Worm (Caenorhabditis elegans) whole organism, young adult: ENCODE results near the gene trx-2.

Source experiments
- F22D6.2 ChIP-seq: sonication (generic microtip); optimal IDR thresholded peaks from 2 replicates; lab custom pipeline; 2016; ENCODE audit warnings: mild to moderate bottlenecking, missing genetic modification characterization, missing compliant biosample characterization
- F23B12.7 ChIP-seq: sonication (generic microtip); optimal IDR thresholded peaks from 2 replicates; lab custom pipeline; 2017; ENCODE audit warnings: missing genetic modification characterization, mild to moderate bottlenecking, missing compliant biosample characterization, antibody characterized with exemption, moderate library complexity; ENCODE audit not compliant: insufficient read depth
- F57A8.1 ChIP-seq: fragments of 200-800 bp; sonication (Bioruptor generic); optimal IDR thresholded peaks from 2 replicates; lab custom pipeline; 2018; ENCODE audit warnings: mild to moderate bottlenecking, missing genetic modification characterization, moderate library complexity, missing compliant biosample characterization
- K12H6.12 ChIP-seq: fragments of 200-800 bp; sonication (Bioruptor generic); optimal IDR thresholded peaks from 2 replicates; lab custom pipeline; 2018; ENCODE audit warnings: mild to moderate bottlenecking, missing genetic modification characterization, missing compliant biosample characterization
- Y53G8AR.9 ChIP-seq: fragments of 200-800 bp; sonication (Bioruptor generic); conservative IDR thresholded peaks from 2 replicates; pipeline ENCODE4 v1.3.6; 2022; ENCODE audit warnings: missing genetic modification reagents, missing genetic modification characterization, missing compliant biosample characterization
- Y79H2A.3 ChIP-seq: fragments of 200-800 bp; sonication (Bioruptor generic); conservative IDR thresholded peaks from 2 replicates; pipeline ENCODE4 v1.3.6; 2022; ENCODE audit warnings: missing genetic modification reagents, missing genetic modification characterization, missing compliant biosample characterization
- ZK185.1 ChIP-seq: sonication (generic microtip); optimal IDR thresholded peaks from 2 replicates; lab custom pipeline; 2016; ENCODE audit warnings: mild to moderate bottlenecking, missing genetic modification characterization, missing compliant biosample characterization; ENCODE audit not compliant: poor library complexity, severe bottlenecking
- ama-1 ChIP-seq, 3 experiments: fragments of 150-350 bp in 1 of 3; sonication (generic microtip) in 2 of 3; optimal IDR thresholded peaks; 2 replicates each; lab custom pipeline; 2014 to 2018; ENCODE audit warnings: missing biosample characterization in 2 of 3, missing genetic modification characterization in 2 of 3, missing genetic modification reagents in 2 of 3
- attf-3 ChIP-seq: fragments of 200-800 bp; sonication (Bioruptor generic); conservative IDR thresholded peaks from 2 replicates; pipeline ENCODE4 v1.3.6; 2022; ENCODE audit warnings: missing genetic modification reagents, missing genetic modification characterization, missing compliant biosample characterization
- attf-5 ChIP-seq: fragments of 200-800 bp; sonication (Bioruptor generic); optimal IDR thresholded peaks from 2 replicates; lab custom pipeline; 2018; ENCODE audit warnings: mild to moderate bottlenecking, missing genetic modification characterization, missing compliant biosample characterization
- cebp-1 ChIP-seq, 2 experiments: fragments of 200-800 bp in 1 of 2; sonication (Bioruptor generic) in 1 of 2; sonication (generic microtip) in 1 of 2; IDR thresholded peaks in 1 of 2; optimal IDR thresholded peaks in 1 of 2; 2 replicates each; pipeline versions ENCODE4 v1.3.6 to Lab custom; 2017 to 2022; ENCODE audit warnings: missing compliant biosample characterization in 2 of 2, missing genetic modification characterization in 2 of 2, mild to moderate bottlenecking in 1 of 2, missing genetic modification reagents in 1 of 2, moderate library complexity in 1 of 2
- dpl-1 ChIP-seq: fragments of 150-350 bp; optimal IDR thresholded peaks from 2 replicates; lab custom pipeline; 2014; ENCODE audit warnings: missing biosample characterization, missing genetic modification reagents, missing genetic modification characterization
- egl-18 ChIP-seq: fragments of 200-800 bp; sonication (Bioruptor generic); IDR thresholded peaks from 2 replicates; pipeline ENCODE4 v1.3.6; 2022; ENCODE audit warnings: missing genetic modification reagents, missing genetic modification characterization, missing compliant biosample characterization
- lin-35 ChIP-seq, 3 experiments: fragments of 150-350 bp in 2 of 3; sonication (generic microtip) in 1 of 3; optimal IDR thresholded peaks; 2 replicates each; lab custom pipeline; 2014 to 2018; ENCODE audit warnings: missing biosample characterization in 3 of 3, missing genetic modification characterization in 3 of 3, missing genetic modification reagents in 3 of 3
- lin-40 ChIP-seq: sonication (generic microtip); optimal IDR thresholded peaks from 2 replicates; lab custom pipeline; 2016; ENCODE audit warnings: missing genetic modification characterization, mild to moderate bottlenecking, missing compliant biosample characterization, missing genotype, missing genetic modification reagents
- mel-28 ChIP-seq: sonication (generic microtip); optimal IDR thresholded peaks from 2 replicates; lab custom pipeline; 2016; ENCODE audit warnings: borderline replicate concordance, mild to moderate bottlenecking, missing genetic modification characterization, missing compliant biosample characterization
- nfya-2 ChIP-seq: fragments of 200-800 bp; sonication (Bioruptor generic); IDR thresholded peaks from 2 replicates; pipeline ENCODE4 v1.3.6; 2022; ENCODE audit warnings: missing genetic modification reagents, missing genetic modification characterization, missing compliant biosample characterization
- nfyb-1 ChIP-seq: fragments of 200-800 bp; sonication (Bioruptor generic); IDR thresholded peaks from 2 replicates; pipeline ENCODE4 v1.3.6; 2022; ENCODE audit warnings: missing genetic modification reagents, missing genetic modification characterization, missing compliant biosample characterization
- nhr-27 ChIP-seq: fragments of 200-800 bp; sonication (Bioruptor generic); optimal IDR thresholded peaks from 2 replicates; lab custom pipeline; 2018; ENCODE audit warnings: mild to moderate bottlenecking, missing genetic modification characterization, moderate library complexity, missing compliant biosample characterization
- nhr-80 ChIP-seq: sonication (generic microtip); optimal IDR thresholded peaks from 2 replicates; lab custom pipeline; 2016; ENCODE audit warnings: missing genetic modification characterization, missing compliant biosample characterization
- nhr-90 ChIP-seq: sonication (generic microtip); optimal IDR thresholded peaks from 2 replicates; lab custom pipeline; 2016; ENCODE audit warnings: missing genotype, mild to moderate bottlenecking, missing genetic modification characterization, missing compliant biosample characterization
- rec-8 ChIP-seq, 2 experiments: sonication (generic microtip); optimal IDR thresholded peaks; 2 replicates each; lab custom pipeline; 2016; ENCODE audit warnings: mild to moderate bottlenecking in 2 of 2, missing genetic modification characterization in 2 of 2, missing genetic modification reagents in 2 of 2, missing genotype in 2 of 2, missing biosample characterization in 1 of 2, missing compliant biosample characterization in 1 of 2, moderate library complexity in 1 of 2
- sdz-38 ChIP-seq: sonication (generic microtip); optimal IDR thresholded peaks from 2 replicates; lab custom pipeline; 2016; ENCODE audit warnings: missing genotype, missing genetic modification characterization, missing compliant biosample characterization
- snpc-1.1 ChIP-seq: sonication (generic microtip); optimal IDR thresholded peaks from 2 replicates; lab custom pipeline; 2017; ENCODE audit warnings: missing genetic modification characterization, mild to moderate bottlenecking, missing compliant biosample characterization, antibody characterized with exemption, moderate library complexity, missing genotype, missing genetic modification reagents; ENCODE audit not compliant: insufficient read depth
- snpc-1.3 ChIP-seq: sonication (generic microtip); optimal IDR thresholded peaks from 2 replicates; lab custom pipeline; 2017; ENCODE audit warnings: missing genetic modification characterization, mild to moderate bottlenecking, missing compliant biosample characterization, antibody characterized with exemption, moderate library complexity, missing genotype, missing genetic modification reagents; ENCODE audit not compliant: insufficient read depth
- snpc-4 ChIP-seq, 5 experiments: fragments of 150-350 bp in 1 of 5; sonication (generic microtip) in 4 of 5; optimal IDR thresholded peaks; 2 replicates each; lab custom pipeline; 2014 to 2018; ENCODE audit warnings: missing genetic modification characterization in 5 of 5, missing biosample characterization in 3 of 5, antibody characterized with exemption in 2 of 5, mild to moderate bottlenecking in 2 of 5, missing compliant biosample characterization in 2 of 5, missing genotype in 2 of 5, moderate library complexity in 2 of 5, missing genetic modification reagents in 1 of 5
- unc-62 ChIP-seq: fragments of 150-350 bp; optimal IDR thresholded peaks from 2 replicates; lab custom pipeline; 2014; ENCODE audit warnings: missing biosample characterization, missing genetic modification reagents, missing genetic modification characterization

trx-2 gene

DNA sequence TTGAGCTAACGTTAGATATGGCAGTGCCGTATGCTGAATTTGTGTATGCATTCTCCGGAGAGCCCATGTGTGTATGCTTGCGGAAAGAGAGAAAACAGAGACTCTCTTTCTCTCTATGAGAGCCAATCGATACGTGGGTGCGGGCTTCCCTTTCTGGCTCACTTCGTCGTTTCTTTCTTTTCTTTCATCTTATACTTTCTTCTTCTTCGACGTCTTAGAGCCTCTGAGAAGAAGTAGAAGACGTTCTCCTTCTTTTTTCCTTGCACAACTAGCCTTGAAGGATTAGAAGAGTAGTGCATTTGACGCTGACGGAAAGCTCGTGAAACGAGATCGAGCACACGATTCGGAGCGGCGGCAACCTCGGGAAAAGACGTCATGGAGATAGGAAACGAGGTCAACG lies 40.6 kb upstream of the trx-2 start:
- TF ChIP-seq unc-62 (no peak), cebp-1 (GFP tag; IDR thresholded peaks at IDR 0.05; lab: Robert Waterston, UW) (0 out of 2 replicates have a peak, but pooled peaks have one; percentile 3), cebp-1 (tag; optimal IDR thresholded peaks at IDR 0.05; lab: Kevin White, UChicago) (peak; percentile 18), attf-5 (GFP tag; lab: Kevin White, UChicago) (peak; percentile 0), nhr-90 (tag; lab: Kevin White, UChicago) (no peak), lin-40 (tag; lab: Kevin White, UChicago) (peak; percentile 39), lin-35 (GFP tag; optimal IDR thresholded peaks at IDR 0.05; lab: Kevin White, UChicago) (peak in 1 of 3 experiments; percentile 45), Y53G8AR.9 (GFP tag; lab: Robert Waterston, UW) (no peak), K12H6.12 (tag; lab: Kevin White, UChicago) (peak; percentile 26), rec-8 (tag; optimal IDR thresholded peaks at IDR 0.05; lab: Kevin White, UChicago) (no peak), ZK185.1 (tag; lab: Kevin White, UChicago) (no peak), F22D6.2 (tag; lab: Kevin White, UChicago) (no peak)

DNA sequence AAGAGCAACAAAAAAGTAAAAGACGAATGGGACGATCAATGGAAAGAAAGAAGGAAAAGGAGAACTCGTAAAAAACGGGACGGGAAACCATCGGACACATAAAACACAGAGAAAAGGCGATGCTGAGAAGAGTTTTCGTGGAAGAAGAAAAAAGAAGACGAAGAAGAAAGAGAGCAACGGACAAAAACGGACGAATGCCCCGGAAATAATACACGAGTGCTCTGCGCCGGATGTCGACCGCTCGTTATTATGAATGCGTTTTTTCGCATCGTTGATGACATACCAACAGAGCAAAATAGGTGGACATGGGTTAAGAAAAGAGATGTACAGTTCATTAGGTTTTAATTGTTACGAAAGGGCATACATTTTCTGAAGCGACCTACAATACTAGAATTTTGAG lies 38.9 kb upstream of the trx-2 start, which contains the start of gene Y22F5A.11:
Gene Y22F5A.11 (minus strand): TSS at position 28 of the 400 bp plus-strand sequence.
- TF ChIP-seq snpc-4 (GFP tag; optimal IDR thresholded peaks at IDR 0.05; lab: Kevin White, UChicago) (no peak), snpc-4 (tag; optimal IDR thresholded peaks at IDR 0.05; lab: Kevin White, UChicago) (peak in 2 of 4 experiments; percentile 2 to 68), F23B12.7 (tag; lab: Kevin White, UChicago) (no peak)
- TF ChIP-seq, all 124 proteins: peak for 1

DNA sequence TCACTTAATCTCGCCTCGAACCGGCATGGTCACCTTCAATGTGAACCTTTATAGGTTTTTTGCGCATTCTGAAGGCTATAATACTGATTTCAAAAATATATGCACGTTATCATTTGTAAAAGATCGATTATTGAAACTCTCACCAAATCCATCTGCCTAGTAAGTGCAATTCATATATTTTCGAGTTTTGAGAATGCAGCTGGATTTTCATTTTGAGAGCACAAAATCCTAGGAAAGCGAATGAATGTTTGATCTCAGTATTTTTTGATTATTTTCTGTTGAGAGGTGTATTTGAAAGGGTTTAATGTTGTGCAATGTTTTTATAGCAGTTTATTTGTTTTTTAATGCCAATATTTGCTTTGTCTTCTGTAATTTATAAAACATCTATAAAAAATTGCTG lies 38.4 kb upstream of the trx-2 start:
- TF ChIP-seq ama-1 (optimal IDR thresholded peaks at IDR 0.05; lab: Kevin White, UChicago), result no peak
- no peak for TF ChIP-seq ama-1 (GFP tag; optimal IDR thresholded peaks at IDR 0.05; lab: Kevin White, UChicago)
- no peak for TF ChIP-seq unc-62
- no peak for TF ChIP-seq attf-3 (GFP tag; lab: Robert Waterston, UW)
- no peak for TF ChIP-seq snpc-1.3 (tag; lab: Kevin White, UChicago)
- TF ChIP-seq mel-28 (tag; lab: Kevin White, UChicago), result no peak
- no peak for TF ChIP-seq egl-18
- no peak for TF ChIP-seq dpl-1
- no peak for TF ChIP-seq nfya-2 (GFP tag; lab: Robert Waterston, UW)

DNA sequence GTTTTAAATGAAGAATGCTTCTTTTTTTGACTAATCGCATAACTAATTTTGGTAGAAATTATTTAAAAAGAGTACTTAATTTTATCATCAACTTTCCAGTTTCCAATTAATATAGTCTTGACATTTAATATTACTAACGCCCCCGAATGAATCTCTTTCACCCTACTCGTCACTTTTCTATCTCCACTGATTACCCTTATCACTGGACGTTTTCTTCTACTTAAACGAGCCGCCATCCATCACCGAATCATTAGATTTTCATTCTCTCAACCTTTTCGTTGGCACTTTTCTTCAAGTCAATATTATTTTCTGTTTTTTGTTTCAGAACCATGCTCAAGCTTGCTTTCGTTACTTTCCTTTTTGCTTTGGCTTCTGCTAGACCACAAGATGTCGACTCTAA lies 36.9 kb upstream of the trx-2 start, which contains the start of gene lys-1:
Gene lys-1 (plus strand): TSS at position 326 of the 400 bp plus-strand sequence.
- TF ChIP-seq ZK185.1 (tag; lab: Kevin White, UChicago), result peak; percentile 13
- TF ChIP-seq snpc-1.1 (tag; lab: Kevin White, UChicago), result no peak
- no peak for TF ChIP-seq sdz-38
- peak; percentile 70 for TF ChIP-seq nhr-80 (tag; lab: Kevin White, UChicago)
- TF ChIP-seq, all 124 proteins: peak for 2

DNA sequence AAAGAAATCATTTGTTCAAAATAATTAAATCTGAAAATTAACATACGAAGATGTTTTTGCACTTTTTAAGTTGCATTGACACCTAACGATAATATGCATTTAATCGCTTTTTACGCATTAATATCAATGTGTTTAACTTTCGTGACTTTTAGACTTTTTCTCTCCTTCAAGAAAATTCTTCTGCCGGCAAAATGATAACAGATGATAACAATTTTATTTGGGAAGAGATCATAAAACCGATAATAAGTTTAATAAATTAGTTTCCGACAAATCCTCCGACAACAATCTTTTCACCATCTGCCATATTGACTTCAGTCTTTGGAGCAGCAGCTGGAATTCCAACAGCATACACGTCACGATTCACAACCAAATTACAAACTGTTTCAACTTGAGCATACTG lies 34.4 kb upstream of the trx-2 start:
- TF ChIP-seq nhr-80 (tag; lab: Kevin White, UChicago) (peak; percentile 43), Y53G8AR.9 (GFP tag; lab: Robert Waterston, UW) (no peak), Y79H2A.3 (no peak), nhr-27 (tag; lab: Kevin White, UChicago) (no peak), F57A8.1 (GFP tag; lab: Kevin White, UChicago) (no peak), nfyb-1 (GFP tag; lab: Robert Waterston, UW) (no peak), cebp-1 (GFP tag; IDR thresholded peaks at IDR 0.05; lab: Robert Waterston, UW) (no peak), cebp-1 (tag; optimal IDR thresholded peaks at IDR 0.05; lab: Kevin White, UChicago) (no peak)
